Worm (Caenorhabditis elegans) whole organism, L1 larva: ENCODE results near the gene ins-35.

Source experiments
- ama-1 ChIP-seq: fragments of 150-350 bp; optimal IDR thresholded peaks from 2 replicates; lab custom pipeline; 2014
- blmp-1 ChIP-seq: fragments of 150-350 bp; optimal IDR thresholded peaks from 2 replicates; lab custom pipeline; 2014; ENCODE audit warnings: missing biosample characterization, missing genetic modification characterization
- ceh-82 ChIP-seq, 3 experiments: fragments of 150-350 bp in 1 of 3; sonication (generic microtip) in 2 of 3; optimal IDR thresholded peaks; 2 replicates each; lab custom pipeline; 2014 to 2017; ENCODE audit warnings: missing biosample characterization in 3 of 3, missing genetic modification characterization in 3 of 3
- ces-1 ChIP-seq: fragments of 150-350 bp; optimal IDR thresholded peaks from 2 replicates; lab custom pipeline; 2014; ENCODE audit warnings: missing biosample characterization, missing genetic modification reagents, missing genetic modification characterization
- elt-3 ChIP-seq, 6 experiments: fragments of 150-350 bp in 1 of 6; sonication (generic microtip); optimal IDR thresholded peaks; 2 replicates each; lab custom pipeline; 2017 to 2018; ENCODE audit warnings: missing biosample characterization in 6 of 6, missing genetic modification characterization in 6 of 6, inconsistent platforms in 1 of 6
- lin-39 ChIP-seq: fragments of 150-350 bp; optimal IDR thresholded peaks from 2 replicates; lab custom pipeline; 2014; ENCODE audit warnings: missing biosample characterization, missing genetic modification reagents, missing genetic modification characterization
- lsy-2 ChIP-seq, 2 experiments: fragments of 150-350 bp; optimal IDR thresholded peaks; 2 replicates each; lab custom pipeline; 2014; ENCODE audit warnings: missing biosample characterization in 2 of 2, missing genetic modification characterization in 2 of 2
- mdl-1 ChIP-seq, 2 experiments: fragments of 150-350 bp; optimal IDR thresholded peaks; 2 replicates each; lab custom pipeline; 2014 to 2017; ENCODE audit warnings: missing biosample characterization in 2 of 2, missing genetic modification characterization in 2 of 2, inconsistent platforms in 1 of 2
- nhr-237 ChIP-seq: fragments of 150-350 bp; optimal IDR thresholded peaks from 2 replicates; lab custom pipeline; 2014; ENCODE audit warnings: missing biosample characterization, missing genetic modification characterization
- snpc-4 ChIP-seq: fragments of 150-350 bp; optimal IDR thresholded peaks from 2 replicates; lab custom pipeline; 2014; ENCODE audit warnings: missing biosample characterization, missing genetic modification characterization
- unc-62 ChIP-seq: fragments of 150-350 bp; optimal IDR thresholded peaks from 2 replicates; lab custom pipeline; 2014; ENCODE audit warnings: missing biosample characterization, missing genetic modification reagents, missing genetic modification characterization
- ztf-11 ChIP-seq, 2 experiments: sonication (generic microtip); optimal IDR thresholded peaks; 2 replicates each; lab custom pipeline; 2016 to 2017; ENCODE audit warnings: missing genetic modification characterization in 2 of 2, missing biosample characterization in 1 of 2, missing compliant biosample characterization in 1 of 2

DNA sequence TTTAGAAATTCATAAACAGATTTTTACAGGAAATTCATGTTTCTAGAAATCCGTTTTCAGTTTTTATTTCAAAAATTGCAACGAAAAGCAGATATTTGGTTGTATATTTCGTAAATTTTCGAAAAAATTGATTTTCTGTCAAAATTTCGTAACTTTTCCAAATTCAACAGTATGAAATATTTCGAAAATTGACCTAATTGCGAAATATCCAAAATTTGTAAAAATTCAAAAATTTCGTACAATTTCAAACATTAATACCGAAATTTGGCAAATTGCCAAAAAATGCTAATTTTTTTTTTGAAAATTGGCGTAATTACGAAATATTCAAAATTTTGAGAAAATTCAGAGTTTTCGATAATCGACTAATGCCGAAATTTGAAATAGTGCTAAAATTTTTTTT is 38.6 kb downstream of the ins-35 start:
- no peak for TF ChIP-seq ceh-82 (tag; optimal IDR thresholded peaks at IDR 0.05; lab: Kevin White, UChicago)
- TF ChIP-seq snpc-4 (tag; lab: Kevin White, UChicago) = no peak
- TF ChIP-seq lsy-2 (tag; optimal IDR thresholded peaks at IDR 0.05; lab: Kevin White, UChicago) = no peak
- no peak for TF ChIP-seq unc-62 (GFP tag; lab: Kevin White, UChicago)
- no peak for TF ChIP-seq lin-39
- TF ChIP-seq blmp-1 = no peak
- no peak for TF ChIP-seq ces-1 (GFP tag; lab: Kevin White, UChicago)
- no peak for TF ChIP-seq ama-1 (lab: Kevin White, UChicago)
- no peak for TF ChIP-seq nhr-237 (tag; lab: Kevin White, UChicago)
- no peak for TF ChIP-seq mdl-1 (tag; optimal IDR thresholded peaks at IDR 0.05; lab: Kevin White, UChicago)
- TF ChIP-seq elt-3 (tag; optimal IDR thresholded peaks at IDR 0.05; lab: Kevin White, UChicago) = no peak
- no peak for TF ChIP-seq ztf-11 (tag; optimal IDR thresholded peaks at IDR 0.05; lab: Kevin White, UChicago)
